Worm (Caenorhabditis elegans): ENCODE results near the gene str-135.

DNA sequence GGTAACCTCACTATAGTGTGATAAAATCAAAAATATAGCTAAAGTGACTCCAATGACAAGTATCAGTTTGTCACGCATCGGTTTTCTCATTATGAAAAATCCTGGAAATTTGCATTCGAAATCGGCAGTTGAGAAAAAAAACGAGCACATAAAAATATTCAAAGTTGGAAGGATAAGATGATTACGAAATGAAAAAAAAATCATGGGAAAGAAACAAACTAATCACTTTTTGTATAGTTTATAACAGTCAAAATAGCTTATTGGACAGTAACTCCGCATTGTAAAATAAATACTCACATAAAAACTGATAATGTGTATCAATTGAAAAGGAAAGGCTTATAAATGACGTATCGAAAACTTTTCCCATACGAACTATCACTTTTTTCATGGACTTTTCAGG, 37.9 kb downstream of the str-135 start, which contains the start of gene C16D9.4:
- TF ChIP-seq unc-62 (GFP tag; optimal IDR thresholded peaks at IDR 0.05): no peak
- no peak for TF ChIP-seq unc-130 (tag; optimal IDR thresholded peaks at IDR 0.05)
- no peak for TF ChIP-seq lin-15B (tag; optimal IDR thresholded peaks at IDR 0.05)
- TF ChIP-seq fkh-10 (GFP tag; optimal IDR thresholded peaks at IDR 0.05): no peak
- TF ChIP-seq elt-3 (tag; optimal IDR thresholded peaks at IDR 0.05): no peak

Data from whole organism, L1 larva.